Worm (Caenorhabditis elegans) whole organism, young adult: ENCODE measurements around the gene F59A6.4.

Source experiments
- C06A6.2 ChIP-seq: fragments of 200-800 bp; sonication (Bioruptor generic); conservative IDR thresholded peaks from 2 replicates; pipeline ENCODE4 v1.3.6; 2022; ENCODE audit warnings: missing genetic modification characterization, missing compliant biosample characterization
- D2030.7 ChIP-seq: fragments of 200-800 bp; sonication (Bioruptor generic); IDR thresholded peaks from 2 replicates; pipeline ENCODE4 v1.3.6; 2022; ENCODE audit warnings: missing genetic modification reagents, missing genetic modification characterization, missing compliant biosample characterization
- F23B12.7 ChIP-seq: sonication (generic microtip); optimal IDR thresholded peaks from 2 replicates; lab custom pipeline; 2017; ENCODE audit warnings: missing genetic modification characterization, mild to moderate bottlenecking, missing compliant biosample characterization, antibody characterized with exemption, moderate library complexity; ENCODE audit not compliant: insufficient read depth
- F37B4.10 ChIP-seq: fragments of 200-800 bp; sonication (Bioruptor generic); IDR thresholded peaks from 2 replicates; pipeline ENCODE4 v1.3.6; 2022; ENCODE audit warnings: missing genetic modification characterization, missing compliant biosample characterization
- F39B2.1 ChIP-seq: fragments of 200-800 bp; sonication (Bioruptor generic); IDR thresholded peaks from 2 replicates; pipeline ENCODE4 v1.3.6; 2022; ENCODE audit warnings: missing genetic modification reagents, missing genetic modification characterization, missing compliant biosample characterization
- F57A8.1 ChIP-seq: fragments of 200-800 bp; sonication (Bioruptor generic); optimal IDR thresholded peaks from 2 replicates; lab custom pipeline; 2018; ENCODE audit warnings: mild to moderate bottlenecking, missing genetic modification characterization, moderate library complexity, missing compliant biosample characterization
- ama-1 ChIP-seq, 3 experiments: fragments of 150-350 bp in 1 of 3; sonication (generic microtip) in 2 of 3; optimal IDR thresholded peaks; 2 replicates each; lab custom pipeline; 2014 to 2018; ENCODE audit warnings: missing biosample characterization in 2 of 3, missing genetic modification characterization in 2 of 3, missing genetic modification reagents in 2 of 3
- aptf-2 ChIP-seq: fragments of 200-800 bp; sonication (Bioruptor generic); conservative IDR thresholded peaks from 2 replicates; pipeline ENCODE4 v1.3.6; 2022; ENCODE audit warnings: missing genetic modification reagents, missing genetic modification characterization, missing compliant biosample characterization
- bed-1 ChIP-seq: fragments of 200-800 bp; sonication (Bioruptor generic); IDR thresholded peaks from 2 replicates; pipeline ENCODE4 v1.3.6; 2022; ENCODE audit warnings: missing genetic modification reagents, missing genetic modification characterization, missing compliant biosample characterization
- bed-2 ChIP-seq: fragments of 200-800 bp; sonication (Bioruptor generic); IDR thresholded peaks from 2 replicates; pipeline ENCODE4 v1.3.6; 2022; ENCODE audit warnings: missing genetic modification reagents, missing genetic modification characterization, missing compliant biosample characterization
- ccch-3 ChIP-seq: fragments of 200-800 bp; sonication (Bioruptor generic); optimal IDR thresholded peaks from 2 replicates; lab custom pipeline; 2018; ENCODE audit warnings: mild to moderate bottlenecking, missing genetic modification characterization, missing compliant biosample characterization
- cebp-1 ChIP-seq, 2 experiments: fragments of 200-800 bp in 1 of 2; sonication (Bioruptor generic) in 1 of 2; sonication (generic microtip) in 1 of 2; IDR thresholded peaks in 1 of 2; optimal IDR thresholded peaks in 1 of 2; 2 replicates each; pipeline versions ENCODE4 v1.3.6 to Lab custom; 2017 to 2022; ENCODE audit warnings: missing compliant biosample characterization in 2 of 2, missing genetic modification characterization in 2 of 2, mild to moderate bottlenecking in 1 of 2, missing genetic modification reagents in 1 of 2, moderate library complexity in 1 of 2
- ceh-100 ChIP-seq: fragments of 200-800 bp; sonication (Bioruptor generic); IDR thresholded peaks from 2 replicates; pipeline ENCODE4 v1.3.6; 2022; ENCODE audit warnings: missing genetic modification reagents, missing genetic modification characterization, missing compliant biosample characterization
- ceh-27 ChIP-seq: fragments of 200-800 bp; sonication (Bioruptor generic); optimal IDR thresholded peaks from 2 replicates; lab custom pipeline; 2018; ENCODE audit warnings: mild to moderate bottlenecking, missing genetic modification characterization, moderate library complexity, missing compliant biosample characterization
- ceh-91 ChIP-seq: fragments of 200-800 bp; sonication (Bioruptor generic); IDR thresholded peaks from 2 replicates; pipeline ENCODE4 v1.3.6; 2022; ENCODE audit warnings: missing genetic modification reagents, missing genetic modification characterization, missing compliant biosample characterization
- chd-7 ChIP-seq: sonication (generic microtip); optimal IDR thresholded peaks from 2 replicates; lab custom pipeline; 2016; ENCODE audit warnings: mild to moderate bottlenecking, missing genetic modification characterization, moderate library complexity, missing compliant biosample characterization
- die-1 ChIP-seq: sonication (generic microtip); optimal IDR thresholded peaks from 2 replicates; lab custom pipeline; 2016; ENCODE audit warnings: missing genotype, mild to moderate bottlenecking, missing genetic modification characterization, missing compliant biosample characterization
- dpff-1 ChIP-seq: sonication (generic microtip); optimal IDR thresholded peaks from 2 replicates; lab custom pipeline; 2017; ENCODE audit warnings: mild to moderate bottlenecking, missing genetic modification characterization, missing compliant biosample characterization
- egl-44 ChIP-seq: fragments of 200-800 bp; sonication (Bioruptor generic); IDR thresholded peaks from 2 replicates; pipeline ENCODE4 v1.3.6; 2022; ENCODE audit warnings: missing genetic modification reagents, missing genetic modification characterization, missing compliant biosample characterization
- gei-17 ChIP-seq: fragments of 200-800 bp; sonication (Bioruptor generic); optimal IDR thresholded peaks from 2 replicates; lab custom pipeline; 2018; ENCODE audit warnings: mild to moderate bottlenecking, missing genetic modification characterization, missing compliant biosample characterization
- hlh-12 ChIP-seq: sonication (generic microtip); optimal IDR thresholded peaks from 2 replicates; lab custom pipeline; 2016; ENCODE audit warnings: missing genetic modification characterization, missing compliant biosample characterization
- hmg-1.2 ChIP-seq: fragments of 200-800 bp; sonication (Bioruptor generic); IDR thresholded peaks from 2 replicates; pipeline ENCODE4 v1.3.6; 2022; ENCODE audit warnings: missing genetic modification reagents, missing genetic modification characterization, missing compliant biosample characterization
- hmg-20 ChIP-seq: fragments of 200-800 bp; sonication (Bioruptor generic); IDR thresholded peaks from 2 replicates; pipeline ENCODE4 v1.3.6; 2022; ENCODE audit warnings: missing genetic modification reagents, missing genetic modification characterization, missing compliant biosample characterization
- lag-1 ChIP-seq: fragments of 200-800 bp; sonication (Bioruptor generic); IDR thresholded peaks from 2 replicates; pipeline ENCODE4 v1.3.6; 2022; ENCODE audit warnings: missing genetic modification reagents, missing genetic modification characterization, missing compliant biosample characterization
- lin-35 ChIP-seq, 3 experiments: fragments of 150-350 bp in 2 of 3; sonication (generic microtip) in 1 of 3; optimal IDR thresholded peaks; 2 replicates each; lab custom pipeline; 2014 to 2018; ENCODE audit warnings: missing biosample characterization in 3 of 3, missing genetic modification characterization in 3 of 3, missing genetic modification reagents in 3 of 3
- lsl-1 ChIP-seq: fragments of 200-800 bp; sonication (Bioruptor generic); optimal IDR thresholded peaks from 2 replicates; lab custom pipeline; 2018; ENCODE audit warnings: mild to moderate bottlenecking, missing genetic modification characterization, moderate library complexity, missing compliant biosample characterization
- madf-6 ChIP-seq: fragments of 200-800 bp; sonication (Bioruptor generic); IDR thresholded peaks from 2 replicates; pipeline ENCODE4 v1.3.6; 2022; ENCODE audit warnings: missing genetic modification reagents, missing genetic modification characterization, missing compliant biosample characterization
- mcd-1 ChIP-seq: fragments of 200-800 bp; sonication (Bioruptor generic); IDR thresholded peaks from 2 replicates; pipeline ENCODE4 v1.3.6; 2022; ENCODE audit warnings: missing genetic modification reagents, missing genetic modification characterization, missing compliant biosample characterization
- mes-4 ChIP-seq: sonication (generic microtip); optimal IDR thresholded peaks from 2 replicates; lab custom pipeline; 2016; ENCODE audit warnings: missing genotype, missing genetic modification characterization, missing compliant biosample characterization
- nfyb-1 ChIP-seq: fragments of 200-800 bp; sonication (Bioruptor generic); IDR thresholded peaks from 2 replicates; pipeline ENCODE4 v1.3.6; 2022; ENCODE audit warnings: missing genetic modification reagents, missing genetic modification characterization, missing compliant biosample characterization
- nhr-120 ChIP-seq: fragments of 200-800 bp; sonication (Bioruptor generic); IDR thresholded peaks from 2 replicates; pipeline ENCODE4 v1.3.6; 2022; ENCODE audit warnings: missing genetic modification characterization, missing compliant biosample characterization
- nhr-179 ChIP-seq: sonication (generic microtip); optimal IDR thresholded peaks from 2 replicates; lab custom pipeline; 2016; ENCODE audit warnings: mild to moderate bottlenecking, missing genetic modification characterization, missing compliant biosample characterization
- nhr-90 ChIP-seq: sonication (generic microtip); optimal IDR thresholded peaks from 2 replicates; lab custom pipeline; 2016; ENCODE audit warnings: missing genotype, mild to moderate bottlenecking, missing genetic modification characterization, missing compliant biosample characterization
- pha-4 ChIP-seq: fragments of 150-350 bp; sonication (generic microtip); optimal IDR thresholded peaks from 2 replicates; lab custom pipeline; 2014; ENCODE audit warnings: missing biosample characterization, missing genetic modification reagents, missing genetic modification characterization
- rcor-1 ChIP-seq: fragments of 200-800 bp; sonication (Bioruptor generic); IDR thresholded peaks from 2 replicates; pipeline ENCODE4 v1.3.6; 2022; ENCODE audit warnings: missing genetic modification reagents, missing genetic modification characterization, missing compliant biosample characterization
- repo-1 ChIP-seq: sonication (generic microtip); optimal IDR thresholded peaks from 2 replicates; lab custom pipeline; 2017; ENCODE audit warnings: mild to moderate bottlenecking, missing genetic modification characterization, missing compliant biosample characterization
- rpc-1 ChIP-seq, 2 experiments: fragments of 150-350 bp in 1 of 2; sonication (generic microtip) in 1 of 2; optimal IDR thresholded peaks; 2 replicates each; lab custom pipeline; 2014 to 2018; ENCODE audit warnings: missing biosample characterization in 1 of 2, missing genetic modification characterization in 1 of 2, missing genetic modification reagents in 1 of 2, missing genotype in 1 of 2
- sea-2 ChIP-seq: fragments of 200-800 bp; sonication (Bioruptor generic); IDR thresholded peaks from 2 replicates; pipeline ENCODE4 v1.3.6; 2022; ENCODE audit warnings: missing genetic modification characterization, missing compliant biosample characterization
- snpc-3.4 ChIP-seq: sonication (generic microtip); optimal IDR thresholded peaks from 2 replicates; lab custom pipeline; 2017; ENCODE audit warnings: missing genetic modification characterization, mild to moderate bottlenecking, missing compliant biosample characterization, antibody characterized with exemption, moderate library complexity, missing genotype, missing genetic modification reagents
- snpc-4 ChIP-seq, 5 experiments: fragments of 150-350 bp in 1 of 5; sonication (generic microtip) in 4 of 5; optimal IDR thresholded peaks; 2 replicates each; lab custom pipeline; 2014 to 2018; ENCODE audit warnings: missing genetic modification characterization in 5 of 5, missing biosample characterization in 3 of 5, antibody characterized with exemption in 2 of 5, mild to moderate bottlenecking in 2 of 5, missing compliant biosample characterization in 2 of 5, missing genotype in 2 of 5, moderate library complexity in 2 of 5, missing genetic modification reagents in 1 of 5
- sptf-2 ChIP-seq: fragments of 200-800 bp; sonication (Bioruptor generic); optimal IDR thresholded peaks from 2 replicates; lab custom pipeline; 2018; ENCODE audit warnings: mild to moderate bottlenecking, missing genetic modification characterization, missing compliant biosample characterization
- tbp1 ChIP-seq: fragments of 200-800 bp; sonication (Bioruptor generic); optimal IDR thresholded peaks from 2 replicates; lab custom pipeline; 2018; ENCODE audit warnings: mild to moderate bottlenecking, missing genetic modification characterization, missing compliant biosample characterization
- unc-130 ChIP-seq: sonication (generic microtip); optimal IDR thresholded peaks from 2 replicates; lab custom pipeline; 2016; ENCODE audit warnings: missing genetic modification reagents, missing genetic modification characterization, missing compliant biosample characterization
- xnd-1 ChIP-seq: sonication (generic microtip); optimal IDR thresholded peaks from 2 replicates; lab custom pipeline; 2016; ENCODE audit warnings: missing genotype, missing genetic modification reagents, missing genetic modification characterization, missing compliant biosample characterization

Gene F59A6.4

DNA sequence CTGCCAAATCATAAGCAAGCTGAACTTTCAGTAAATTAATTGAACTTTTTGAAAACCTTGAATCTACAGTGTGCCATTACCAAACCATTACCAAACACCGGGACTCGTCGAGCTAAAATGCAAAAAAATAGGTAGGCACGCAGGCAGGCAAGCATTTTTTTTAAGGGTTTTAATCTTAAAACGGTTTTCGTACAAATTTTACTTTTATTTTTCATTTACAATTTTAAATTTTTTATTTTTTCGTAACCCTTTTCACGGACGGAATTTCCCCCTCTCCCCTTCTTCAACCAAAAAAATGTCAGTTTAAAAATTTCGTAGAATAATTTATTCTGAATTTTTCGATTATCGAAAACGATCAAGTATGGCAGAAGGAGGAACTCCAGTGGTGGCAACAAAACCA is 9.5 kb downstream of the F59A6.4 start, which contains the start of gene F59A6.2:
F59A6.2 (plus strand) TSS at position 301 of the 400 bp plus-strand sequence.
- no peak for TF ChIP-seq F57A8.1
- no peak for TF ChIP-seq madf-6
- TF ChIP-seq rpc-1 (optimal IDR thresholded peaks at IDR 0.05; lab: Kevin White, UChicago), result no peak
- TF ChIP-seq rpc-1 (tag; optimal IDR thresholded peaks at IDR 0.05; lab: Kevin White, UChicago), result no peak
- TF ChIP-seq snpc-4 (GFP tag; optimal IDR thresholded peaks at IDR 0.05; lab: Kevin White, UChicago), result no peak
- no peak for TF ChIP-seq snpc-4 (tag; optimal IDR thresholded peaks at IDR 0.05; lab: Kevin White, UChicago)
- no peak for TF ChIP-seq rcor-1 (GFP tag; lab: Robert Waterston, UW)
- no peak for TF ChIP-seq xnd-1
- TF ChIP-seq pha-4 (tag; lab: Kevin White, UChicago), result no peak
- no peak for TF ChIP-seq hmg-20 (GFP tag; lab: Robert Waterston, UW)
- TF ChIP-seq nhr-90 (tag; lab: Kevin White, UChicago), result no peak
- TF ChIP-seq ceh-100 (GFP tag; lab: Robert Waterston, UW), result no peak
- TF ChIP-seq repo-1, result no peak
- TF ChIP-seq F23B12.7, result no peak
- no peak for TF ChIP-seq nfyb-1 (GFP tag; lab: Robert Waterston, UW)
- no peak for TF ChIP-seq chd-7 (tag; lab: Kevin White, UChicago)
- no peak for TF ChIP-seq hlh-12
- TF ChIP-seq dpff-1, result no peak

DNA sequence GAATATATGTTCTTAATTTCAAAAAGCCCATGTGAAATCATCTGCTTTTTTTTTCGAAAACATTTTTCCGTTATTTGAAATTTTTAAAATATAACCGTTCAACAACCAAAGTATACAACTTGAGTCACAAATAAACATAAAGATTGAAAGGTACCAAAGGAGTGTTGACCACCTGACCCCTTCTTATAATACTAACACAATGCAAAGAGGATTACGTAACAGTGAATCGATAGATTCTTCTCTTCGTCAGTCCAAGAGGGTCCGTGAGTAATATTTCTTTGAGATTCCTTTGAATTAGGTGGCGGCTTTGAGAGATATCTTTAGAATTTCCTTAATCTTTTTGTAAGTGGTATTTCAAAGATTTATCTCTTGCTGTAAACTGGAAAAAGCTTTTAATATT is 11.3 kb downstream of the F59A6.4 start:
- no peak for TF ChIP-seq bed-1 (GFP tag; lab: Robert Waterston, UW)
- TF ChIP-seq ceh-91 (GFP tag; lab: Robert Waterston, UW), result no peak
- no peak for TF ChIP-seq snpc-3.4 (tag; lab: Kevin White, UChicago)
- no peak for TF ChIP-seq F39B2.1 (GFP tag; lab: Robert Waterston, UW)
- TF ChIP-seq lin-35 (GFP tag; optimal IDR thresholded peaks at IDR 0.05; lab: Kevin White, UChicago), result no peak
- no peak for TF ChIP-seq hmg-20 (GFP tag; lab: Robert Waterston, UW)
- no peak for TF ChIP-seq nhr-120
- no peak for TF ChIP-seq mes-4 (tag; lab: Kevin White, UChicago)
- TF ChIP-seq tbp1 (GFP tag; lab: Kevin White, UChicago), result no peak
- no peak for TF ChIP-seq die-1 (tag; lab: Kevin White, UChicago)

DNA sequence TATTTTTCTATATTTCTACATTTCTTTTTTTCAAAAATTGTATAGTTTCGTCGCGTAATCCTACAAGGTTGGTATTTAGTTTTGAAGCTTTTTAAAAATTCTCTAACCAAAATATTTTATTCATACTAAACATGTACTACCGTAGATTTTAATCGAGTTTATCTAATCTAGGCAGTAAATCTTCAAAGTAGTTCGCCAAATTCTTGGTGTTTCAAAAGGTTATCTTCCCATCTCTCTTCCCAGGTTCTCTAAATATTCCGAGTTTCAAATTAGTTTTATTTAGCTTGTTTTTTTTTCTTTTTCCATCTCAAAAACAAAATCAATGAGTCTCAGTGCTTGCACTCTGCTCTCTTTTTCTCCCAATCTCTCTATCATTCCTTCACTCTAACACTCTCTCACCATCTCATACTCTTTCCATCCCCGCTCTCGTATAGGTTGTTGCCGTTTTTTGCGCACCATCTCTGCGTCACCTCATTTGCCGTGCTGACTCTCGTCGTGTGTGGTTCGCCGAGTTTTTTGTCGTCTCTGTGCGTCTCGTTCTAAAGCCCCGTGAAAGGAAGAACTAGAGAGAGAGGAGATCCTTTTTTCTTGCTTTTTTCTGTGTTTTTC is 12.2 kb downstream of the F59A6.4 start:
- TF ChIP-seq ama-1 (optimal IDR thresholded peaks at IDR 0.05; lab: Kevin White, UChicago) (no peak), ama-1 (GFP tag; optimal IDR thresholded peaks at IDR 0.05; lab: Kevin White, UChicago) (no peak), egl-44 (GFP tag; lab: Robert Waterston, UW) (no peak), hmg-1.2 (GFP tag; lab: Robert Waterston, UW) (peak; percentile 89), sptf-2 (GFP tag; lab: Kevin White, UChicago) (no peak), gei-17 (GFP tag; lab: Kevin White, UChicago) (no peak), lag-1 (GFP tag; lab: Robert Waterston, UW) (no peak), nhr-90 (tag; lab: Kevin White, UChicago) (no peak), nhr-179 (tag; lab: Kevin White, UChicago) (no peak), chd-7 (tag; lab: Kevin White, UChicago) (peak; percentile 69), bed-1 (GFP tag; lab: Robert Waterston, UW) (no peak), D2030.7 (GFP tag; lab: Robert Waterston, UW) (no peak), mcd-1 (GFP tag; lab: Robert Waterston, UW) (peak; percentile 56), bed-2 (GFP tag; lab: Robert Waterston, UW) (no peak), F39B2.1 (GFP tag; lab: Robert Waterston, UW) (no peak), ccch-3 (GFP tag; lab: Kevin White, UChicago) (no peak), ceh-27 (peak; percentile 44), aptf-2 (GFP tag; lab: Robert Waterston, UW) (no peak), sea-2 (GFP tag; lab: Robert Waterston, UW) (no peak), cebp-1 (GFP tag; IDR thresholded peaks at IDR 0.05; lab: Robert Waterston, UW) (no peak), cebp-1 (tag; optimal IDR thresholded peaks at IDR 0.05; lab: Kevin White, UChicago) (peak; percentile 66), F57A8.1 (no peak), unc-130 (GFP tag; lab: Kevin White, UChicago) (no peak), C06A6.2 (no peak), lsl-1 (no peak), F37B4.10 (GFP tag; lab: Robert Waterston, UW) (no peak)
